Fruit fly (Drosophila melanogaster): ENCODE measurements around the gene Gen.

dm6 chr3L:5141380-5142101 is 10.6 kb downstream of the Gen start, which contains the start of the genes Dhrs4 and Gdap1:
- TF ChIP-seq dl (GFP tag; optimal IDR thresholded peaks at IDR 0.05; ENCODE audit: insufficient read depth in 1 of 2, partially characterized antibody in 2 of 2) (no peak), Abd-B (GFP tag; optimal IDR thresholded peaks at IDR 0.05) (no peak)
